Worm (Caenorhabditis elegans): ENCODE results near the gene erh-1.

DNA sequence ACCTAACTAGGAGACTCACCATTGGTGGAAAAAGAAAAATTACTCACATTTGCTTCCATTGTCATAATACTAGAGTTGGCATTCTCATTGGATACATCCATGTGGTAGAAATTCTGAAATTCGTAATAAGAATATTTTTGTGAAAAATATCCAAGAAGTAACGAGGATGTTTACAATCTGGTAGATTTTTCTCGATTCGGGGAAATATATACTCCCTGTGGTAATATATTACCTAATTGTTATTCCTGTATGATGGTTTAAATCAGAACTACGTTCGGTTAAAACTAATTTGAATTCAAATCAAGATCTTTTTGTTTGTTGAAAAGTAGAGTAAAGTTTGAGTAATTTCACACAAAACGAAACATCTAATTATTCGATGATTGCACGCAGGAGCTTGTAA lies 30.0 kb downstream of the erh-1 start, which contains the start of gene srd-34:
- TF ChIP-seq lsy-2 (tag; optimal IDR thresholded peaks at IDR 0.05), result no peak
- TF ChIP-seq nhr-47 (tag; optimal IDR thresholded peaks at IDR 0.05), result no peak
- TF ChIP-seq ama-1 (optimal IDR thresholded peaks at IDR 0.05), result no peak
- TF ChIP-seq unc-62 (GFP tag; optimal IDR thresholded peaks at IDR 0.05), result no peak
- no peak for TF ChIP-seq nhr-12 (tag; optimal IDR thresholded peaks at IDR 0.05)
- no peak for TF ChIP-seq sox-4 (tag; optimal IDR thresholded peaks at IDR 0.05)
- no peak for TF ChIP-seq tbx-2 (tag; optimal IDR thresholded peaks at IDR 0.05)
- no peak for TF ChIP-seq nhr-71 (tag; optimal IDR thresholded peaks at IDR 0.05)
- TF ChIP-seq unc-98 (GFP tag; IDR thresholded peaks at IDR 0.05), result no peak
- no peak for TF ChIP-seq ztf-4 (tag; optimal IDR thresholded peaks at IDR 0.05)
- no peak for TF ChIP-seq nhr-76 (tag; optimal IDR thresholded peaks at IDR 0.05)
- TF ChIP-seq nhr-11 (tag; optimal IDR thresholded peaks at IDR 0.05), result no peak
- TF ChIP-seq fkh-8 (tag; optimal IDR thresholded peaks at IDR 0.05), result no peak
- no peak for TF ChIP-seq mef-2 (tag; optimal IDR thresholded peaks at IDR 0.05)

Data from whole organism, L1 larva.